Fruit fly (Drosophila melanogaster): ENCODE data around the gene CG8004.

Gene CG8004

DNA sequence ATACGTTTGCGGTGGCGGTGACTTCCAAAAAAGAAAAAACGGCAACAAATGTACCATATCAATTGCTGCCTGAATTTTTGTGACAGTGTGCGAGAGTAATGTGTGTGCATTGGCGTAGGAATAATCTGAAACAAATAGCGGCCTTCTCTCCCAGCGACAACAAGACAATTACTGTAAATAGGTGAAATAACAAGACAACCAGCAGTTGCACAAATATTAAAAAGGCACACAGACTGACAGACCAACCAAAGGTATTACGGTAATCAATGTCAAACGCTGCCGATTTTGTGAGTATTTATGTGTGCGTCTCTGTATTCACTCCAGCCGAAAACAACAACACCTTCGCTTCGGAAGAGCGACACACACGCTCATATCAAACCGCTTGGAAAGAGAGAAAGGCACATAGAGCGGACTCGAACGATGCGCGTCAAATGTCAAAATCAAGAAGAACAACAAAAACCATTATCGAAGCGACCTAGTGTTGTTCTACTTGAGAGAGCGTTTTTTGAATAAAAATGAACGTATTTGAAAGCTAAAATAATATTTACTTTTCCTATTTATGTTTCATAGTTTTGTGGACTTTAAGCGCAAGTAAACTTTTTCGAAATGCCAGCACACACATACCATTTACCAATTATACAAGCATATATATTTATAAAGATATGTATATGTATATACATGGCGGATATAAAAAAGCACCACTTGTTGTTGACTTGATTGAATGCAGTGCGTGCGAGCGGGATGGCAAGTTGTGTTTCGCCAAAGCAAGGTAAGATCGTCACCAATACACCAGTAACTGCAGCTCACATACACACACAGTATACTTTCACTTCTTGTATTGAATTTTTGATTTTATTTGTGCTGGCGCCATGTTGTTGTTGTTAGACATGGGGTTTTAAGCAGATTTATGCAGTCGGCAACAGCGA, 21.3 kb downstream of the CG8004 start (continued):
- peak; percentile 43 for TF ChIP-seq CG18262 (tag; optimal IDR thresholded peaks at IDR 0.05)
- TF ChIP-seq shn (GFP tag; optimal IDR thresholded peaks at IDR 0.05) = peak; percentile 51
- TF ChIP-seq Stat92E (GFP tag; optimal IDR thresholded peaks at IDR 0.05) = peak in 1 of 3 experiments; percentile 28
- no peak for TF ChIP-seq CG3995 (GFP tag; optimal IDR thresholded peaks at IDR 0.05)
- no peak for TF ChIP-seq corto (GFP tag; optimal IDR thresholded peaks at IDR 0.05)
- peak; percentile 76 for TF ChIP-seq chinmo (GFP tag; IDR thresholded peaks at IDR 0.05; ENCODE audit: partially characterized antibody)
- TF ChIP-seq CG2120 (GFP tag; optimal IDR thresholded peaks at IDR 0.05) = peak; percentile 40
- TF ChIP-seq caup (GFP tag; optimal IDR thresholded peaks at IDR 0.05; ENCODE audit: severe bottlenecking) = peak; percentile 88
- TF ChIP-seq CG3163 (GFP tag; optimal IDR thresholded peaks at IDR 0.05) = peak; percentile 63
- TF ChIP-seq CG10979 (tag; optimal IDR thresholded peaks at IDR 0.05) = peak; percentile 22
- no peak for TF ChIP-seq CG1602 (GFP tag; optimal IDR thresholded peaks at IDR 0.05)
- no peak for TF ChIP-seq crol (GFP tag; IDR thresholded peaks at IDR 0.05)
- TF ChIP-seq Eip74EF (GFP tag; optimal IDR thresholded peaks at IDR 0.05) = peak in 1 of 2 experiments; percentile 20
- TF ChIP-seq CG12155 (GFP tag; optimal IDR thresholded peaks at IDR 0.05) = peak; percentile 14
- no peak for TF ChIP-seq Lpt (GFP tag; optimal IDR thresholded peaks at IDR 0.05)
- TF ChIP-seq CG7556 (GFP tag; optimal IDR thresholded peaks at IDR 0.05) = peak; percentile 67
- peak; percentile 40 for TF ChIP-seq CoRest (tag; optimal IDR thresholded peaks at IDR 0.05)
- TF ChIP-seq maf-S (GFP tag; optimal IDR thresholded peaks at IDR 0.05) = peak; percentile 53
- peak; percentile 76 for TF ChIP-seq org-1 (GFP tag; optimal IDR thresholded peaks at IDR 0.05)
- peak; percentile 12 for TF ChIP-seq CG4617 (GFP tag; optimal IDR thresholded peaks at IDR 0.05; ENCODE audit: borderline replicate concordance)
- no peak for TF ChIP-seq CG6654 (GFP tag; optimal IDR thresholded peaks at IDR 0.05)
- no peak for TF ChIP-seq Abd-B (GFP tag; optimal IDR thresholded peaks at IDR 0.05)
- TF ChIP-seq her (GFP tag; optimal IDR thresholded peaks at IDR 0.05) = peak; percentile 72
- peak; percentile 41 for TF ChIP-seq CG4854 (GFP tag; optimal IDR thresholded peaks at IDR 0.05)
- TF ChIP-seq prd (optimal IDR thresholded peaks at IDR 0.05) = no peak
- TF ChIP-seq prd (GFP tag; IDR thresholded peaks at IDR 0.05) = peak; percentile 61; the same call in 2 of the 3 replicates
- peak; percentile 59 for TF ChIP-seq ewg (GFP tag; optimal IDR thresholded peaks at IDR 0.05)
- peak; percentile 33 for TF ChIP-seq p53 (GFP tag; optimal IDR thresholded peaks at IDR 0.05)
- peak; percentile 90 for TF ChIP-seq ATbp (GFP tag; optimal IDR thresholded peaks at IDR 0.05)
- TF ChIP-seq CG7271 (tag; optimal IDR thresholded peaks at IDR 0.05) = peak; percentile 4
- TF ChIP-seq CG11247 (GFP tag; IDR thresholded peaks at IDR 0.05) = peak; percentile 79
- no peak for TF ChIP-seq cad (GFP tag; optimal IDR thresholded peaks at IDR 0.05)
- peak; percentile 57; the same call in 1 of the 2 replicates for TF ChIP-seq onecut (GFP tag; IDR thresholded peaks at IDR 0.05)
- TF ChIP-seq CG8388 (GFP tag; optimal IDR thresholded peaks at IDR 0.05) = peak; percentile 0
- TF ChIP-seq sr (GFP tag; IDR thresholded peaks at IDR 0.05) = peak; percentile 62; the same call in 1 of the 3 replicates
- TF ChIP-seq Hmr (GFP tag; optimal IDR thresholded peaks at IDR 0.05) = peak; percentile 86
- peak; percentile 70 for TF ChIP-seq kay (GFP tag; optimal IDR thresholded peaks at IDR 0.05)
- TF ChIP-seq Camta (GFP tag; optimal IDR thresholded peaks at IDR 0.05) = peak; percentile 52
- peak; percentile 75 for TF ChIP-seq CG8089 (GFP tag; optimal IDR thresholded peaks at IDR 0.05)
- TF ChIP-seq CG11504 (tag; optimal IDR thresholded peaks at IDR 0.05) = peak; percentile 47
- peak; percentile 6 for TF ChIP-seq pzg (GFP tag; optimal IDR thresholded peaks at IDR 0.05)
- no peak for TF ChIP-seq CG4730 (GFP tag; IDR thresholded peaks at IDR 0.05)
- TF ChIP-seq pita (GFP tag; optimal IDR thresholded peaks at IDR 0.05) = no peak
- no peak for TF ChIP-seq BEAF-32 (GFP tag; optimal IDR thresholded peaks at IDR 0.05)
- TF ChIP-seq Atf3 (GFP tag; optimal IDR thresholded peaks at IDR 0.05) = no peak
- peak; percentile 86 for TF ChIP-seq Vsx1 (GFP tag; optimal IDR thresholded peaks at IDR 0.05)
- peak; percentile 57; the same call in 1 of the 2 replicates for TF ChIP-seq E2f1 (GFP tag; IDR thresholded peaks at IDR 0.05)
